Worm (Caenorhabditis elegans) whole organism, dauer: Measurements from ENCODE around the gene hst-3.1.

Source experiments
- unc-62 ChIP-seq: sonication (generic microtip); optimal IDR thresholded peaks from 2 replicates; lab custom pipeline; 2017; ENCODE audit warnings: missing biosample characterization, missing genetic modification reagents, missing genetic modification characterization

The hst-3.1 gene

DNA sequence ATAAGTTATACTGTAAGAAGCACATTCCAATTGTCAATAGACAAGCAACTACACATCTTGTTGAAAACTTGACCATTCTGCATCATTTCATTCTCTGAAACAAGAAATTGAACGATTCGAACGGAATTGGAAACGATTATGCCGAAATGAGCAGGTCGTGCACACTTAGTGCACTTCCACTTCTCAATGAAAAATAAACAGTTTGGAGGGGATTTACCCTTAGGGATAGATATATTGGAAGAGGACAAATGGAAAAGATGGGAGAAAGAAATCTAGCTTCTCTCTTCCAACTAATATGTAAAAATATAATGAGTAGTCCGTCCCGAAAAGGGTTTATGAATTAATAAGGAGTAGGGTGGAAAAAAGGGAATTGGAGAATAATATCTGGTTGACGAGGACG lies at the start of gene hst-3.1:
hst-3.1 (minus strand) TSS at position 101 of the 400 bp plus-strand sequence.
- TF ChIP-seq unc-62 = no peak

DNA sequence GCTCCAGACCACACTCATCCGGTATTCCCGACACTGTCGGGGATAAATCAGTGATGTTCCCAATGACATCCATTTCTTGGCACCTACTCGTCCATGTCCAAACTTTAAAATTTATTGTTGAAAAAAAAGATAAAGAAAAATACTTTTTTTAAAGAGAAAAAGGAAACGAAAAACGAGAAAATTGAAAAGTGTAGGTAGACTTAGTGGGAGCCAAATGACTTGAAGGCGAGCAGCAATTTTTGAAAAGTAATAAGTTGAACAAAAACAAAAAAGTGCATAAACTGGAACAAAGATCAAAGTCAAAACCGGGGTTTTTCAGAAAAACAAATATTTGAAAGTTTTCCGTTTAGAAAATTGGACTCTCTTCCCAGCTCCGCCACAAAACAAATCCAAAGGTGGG lies 39.1 kb upstream of the hst-3.1 start, which contains the start of gene daf-37:
daf-37 (minus strand) TSS at position 101 of the 400 bp plus-strand sequence.
- TF ChIP-seq unc-62 = no peak

DNA sequence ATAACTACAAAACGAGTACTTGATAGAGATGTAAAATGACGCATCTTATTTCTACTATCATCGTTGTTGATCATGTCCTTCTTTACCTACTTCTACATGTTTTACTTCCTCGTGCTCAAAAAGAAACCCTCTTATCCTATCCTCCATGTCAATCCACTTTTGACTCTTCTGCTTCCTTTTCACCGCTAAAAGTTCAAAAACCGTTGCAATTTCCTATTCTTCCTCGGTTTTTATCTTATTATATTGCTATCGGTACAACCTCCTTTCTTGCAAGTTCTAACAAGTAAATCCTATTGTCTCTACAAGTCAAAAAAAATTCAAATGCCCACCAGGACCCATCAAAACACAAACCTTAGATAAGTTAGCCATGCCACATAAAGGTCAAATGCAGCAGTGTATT lies 38.2 kb upstream of the hst-3.1 start:
- TF ChIP-seq unc-62 = no peak

DNA sequence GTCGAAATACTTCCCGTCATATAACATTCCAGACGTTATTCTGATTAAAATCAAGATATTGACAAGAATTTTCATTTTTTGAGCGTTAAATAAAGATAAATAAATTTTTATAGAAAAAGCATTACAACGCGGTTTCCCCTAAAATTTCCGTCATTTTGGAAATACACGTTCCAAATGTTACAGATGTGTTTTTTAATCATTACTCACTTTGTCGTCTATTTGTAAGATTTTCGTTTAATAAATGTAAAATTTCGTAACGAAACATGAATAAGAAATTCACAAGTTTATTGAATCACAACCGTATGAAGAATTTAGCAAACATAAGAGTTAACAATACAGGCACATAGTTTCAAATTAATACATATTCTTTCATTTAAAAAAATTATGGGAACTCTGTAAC lies 33.9 kb upstream of the hst-3.1 start, which contains the start of gene C30B5.17:
C30B5.17 (minus strand) TSS at position 101 of the 400 bp plus-strand sequence.
- no peak for TF ChIP-seq unc-62

DNA sequence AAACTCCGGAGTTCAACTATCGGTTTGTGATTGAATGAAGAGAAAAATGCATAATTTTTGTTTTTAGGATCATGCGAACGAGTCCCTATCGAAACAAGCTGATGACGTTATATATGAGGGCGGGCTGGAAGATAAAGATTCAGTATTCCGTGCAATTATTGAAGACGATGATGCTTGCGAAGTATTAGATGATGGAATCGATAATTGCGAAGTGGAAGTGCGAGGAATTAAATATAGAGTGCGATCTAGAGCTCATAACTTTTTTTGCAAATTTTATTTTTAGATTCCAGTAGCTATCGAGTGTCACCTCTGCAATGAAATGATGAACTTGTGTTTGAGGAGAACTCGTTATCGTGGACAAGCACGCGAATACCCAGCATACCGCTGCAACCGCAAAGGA lies 30.0 kb upstream of the hst-3.1 start:
- no peak for TF ChIP-seq unc-62

DNA sequence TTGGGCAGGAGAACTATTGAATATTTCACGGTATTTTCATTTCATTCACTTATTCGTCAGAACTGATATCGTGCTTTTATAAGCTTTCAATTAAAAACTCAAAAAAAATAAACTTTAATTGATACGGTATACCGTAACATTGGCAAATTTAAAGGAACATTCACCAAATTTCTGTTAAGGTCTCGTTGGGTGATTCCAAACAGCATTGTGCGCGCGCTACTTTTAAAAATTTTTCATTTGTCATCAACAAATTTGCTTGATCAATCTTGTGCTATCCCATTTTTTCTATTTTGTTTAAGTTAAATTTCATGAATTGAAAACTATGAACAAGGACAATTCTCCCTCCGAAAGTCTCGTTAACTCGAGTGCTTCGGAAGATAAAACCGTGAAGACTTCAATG lies 29.4 kb upstream of the hst-3.1 start, which contains the start of gene szy-4:
szy-4 (plus strand) TSS at position 229 of the 400 bp plus-strand sequence.
- no peak for TF ChIP-seq unc-62

DNA sequence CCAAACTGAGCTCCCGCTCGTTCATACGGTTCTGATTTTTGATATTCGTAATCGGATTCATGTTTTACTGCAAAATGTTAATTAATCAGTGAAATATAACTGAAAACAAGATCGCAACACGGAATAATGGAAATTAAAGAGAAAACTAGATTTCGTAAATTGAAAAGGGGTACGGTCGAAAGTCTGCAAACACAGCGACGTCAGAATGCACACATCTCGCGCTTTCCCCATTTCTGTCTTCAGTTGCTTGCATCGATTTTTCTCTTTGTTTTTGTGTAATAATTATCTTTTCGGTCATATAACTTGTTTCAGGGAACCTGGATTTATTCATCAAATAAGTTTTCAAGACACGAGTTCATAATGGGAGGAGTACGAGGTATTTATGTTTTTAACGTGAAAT lies 27.8 kb upstream of the hst-3.1 start, which contains the start of the genes rbmx-2 and C30B5.2:
rbmx-2 (minus strand) TSS at position 74 of the 400 bp plus-strand sequence.
C30B5.2 (plus strand) TSS at position 306 of the 400 bp plus-strand sequence.
- TF ChIP-seq unc-62 = no peak

DNA sequence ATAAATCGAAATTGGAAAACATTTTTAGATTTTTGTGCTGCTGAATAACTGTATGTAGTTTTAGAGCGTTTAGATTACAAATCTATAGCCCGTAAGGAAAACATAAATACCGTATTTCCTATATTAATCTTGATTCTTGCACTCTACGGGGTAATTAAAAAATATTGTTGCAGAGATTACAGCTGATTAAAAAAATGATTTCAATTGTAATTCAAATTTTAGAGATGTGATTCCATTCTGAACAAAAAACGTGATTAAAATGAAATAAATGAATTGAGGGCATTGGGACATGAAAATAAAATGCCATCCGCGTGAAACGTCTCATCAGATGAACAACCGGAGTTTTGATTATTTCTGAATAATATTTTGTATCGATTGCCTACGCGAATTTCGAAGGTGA lies 23.4 kb upstream of the hst-3.1 start, which contains the start of gene cpb-2:
cpb-2 (plus strand) TSS at position 301 of the 400 bp plus-strand sequence.
- no peak for TF ChIP-seq unc-62

DNA sequence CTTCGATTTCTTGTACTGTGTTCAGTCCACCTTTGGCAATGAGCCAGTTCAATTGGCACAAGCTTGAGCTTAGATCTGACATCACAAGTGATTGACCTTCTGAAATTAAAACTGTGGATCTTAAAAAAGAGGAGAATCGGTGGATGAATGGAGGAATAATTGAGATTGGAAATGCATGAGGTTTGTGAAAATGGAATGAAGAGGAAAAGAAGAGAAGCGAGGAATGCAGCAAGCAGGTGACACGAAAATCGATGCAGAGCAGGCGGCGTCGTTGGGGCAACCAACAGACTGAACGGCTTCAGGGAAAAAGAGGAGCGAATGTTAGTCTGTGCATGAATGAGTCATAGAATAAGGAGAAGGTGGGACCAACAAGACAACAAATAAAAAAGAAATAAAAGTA lies 22.2 kb upstream of the hst-3.1 start, which contains the start of gene fkh-8:
fkh-8 (minus strand) TSS at position 101 of the 400 bp plus-strand sequence.
- no peak for TF ChIP-seq unc-62

DNA sequence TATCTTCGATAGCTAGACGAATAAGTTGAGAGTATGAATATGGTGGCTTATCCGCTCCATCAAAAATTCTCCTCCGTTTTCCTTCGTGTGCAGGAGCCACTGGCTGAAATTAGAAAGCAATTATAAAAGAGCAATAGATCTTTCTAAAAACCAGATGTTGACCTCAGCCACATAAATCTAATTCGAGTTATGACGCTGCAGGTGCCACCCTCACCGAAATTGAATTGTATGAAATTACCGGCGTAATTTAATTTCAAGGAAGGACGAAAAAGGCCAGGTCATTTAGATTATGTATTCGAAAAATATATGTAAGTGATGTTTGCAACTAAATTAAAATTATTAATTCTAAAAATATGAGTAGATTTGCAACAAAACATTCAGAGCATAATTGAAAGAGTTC lies 21.7 kb upstream of the hst-3.1 start:
- TF ChIP-seq unc-62 = no peak

DNA sequence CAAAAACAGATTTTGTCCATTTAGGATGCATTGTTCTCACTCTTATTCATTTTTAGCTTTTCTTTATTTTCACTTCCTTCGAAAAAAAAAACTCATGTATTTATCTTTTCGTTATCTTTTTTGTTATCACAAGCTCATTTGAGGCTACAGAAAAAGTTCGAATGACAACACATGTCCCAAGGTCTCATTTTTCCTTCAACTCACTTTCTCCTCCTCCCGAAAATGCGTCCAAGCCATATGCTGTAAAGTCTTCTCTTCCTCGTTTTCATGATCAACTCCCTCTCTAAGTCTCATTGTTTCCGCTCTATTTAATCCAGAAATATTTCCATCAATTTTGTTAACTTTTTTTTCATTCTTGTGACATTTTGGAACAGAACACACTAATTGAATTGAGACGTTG lies 12.3 kb upstream of the hst-3.1 start:
- no peak for TF ChIP-seq unc-62

DNA sequence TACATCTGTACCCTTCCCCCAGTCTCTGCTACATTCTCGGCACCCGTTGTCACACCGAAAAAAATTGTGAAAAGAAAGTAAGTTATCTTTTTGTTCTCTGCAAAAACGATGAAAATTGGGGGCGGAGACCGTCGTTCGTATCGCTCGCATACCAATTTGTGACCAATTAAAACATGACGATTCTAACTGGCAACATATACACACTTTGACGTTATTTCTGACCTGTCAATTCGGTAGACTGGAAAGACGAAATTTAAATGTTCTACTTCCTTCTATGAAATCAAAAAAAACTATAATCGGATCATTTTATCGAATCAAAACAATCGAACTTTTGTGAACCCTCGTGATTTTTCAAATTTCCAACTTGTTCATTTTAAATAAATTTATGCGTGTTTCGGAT lies 11.5 kb upstream of the hst-3.1 start:
- TF ChIP-seq unc-62 = no peak

DNA sequence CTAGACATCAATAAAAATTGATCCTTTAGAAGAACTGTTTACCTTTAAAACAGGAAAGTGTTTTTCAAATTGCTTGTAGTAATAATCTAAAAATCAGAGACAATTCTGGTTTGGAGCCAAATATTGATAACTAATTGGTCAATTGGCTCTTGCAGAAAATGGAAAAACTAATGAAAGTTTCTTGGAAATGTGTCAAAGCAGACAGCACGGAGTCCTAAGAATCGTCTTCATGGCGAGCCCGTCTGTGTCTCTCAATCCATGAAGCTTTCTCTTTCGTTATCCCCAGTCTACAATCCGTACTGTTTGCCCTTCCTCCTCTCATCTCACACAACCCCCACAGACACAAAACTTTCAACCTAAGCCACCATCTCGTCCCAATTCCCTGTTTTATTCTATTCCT lies 10.5 kb upstream of the hst-3.1 start, which contains the start of gene F40H3.1:
F40H3.1 (plus strand) TSS at position 301 of the 400 bp plus-strand sequence.
- no peak for TF ChIP-seq unc-62

DNA sequence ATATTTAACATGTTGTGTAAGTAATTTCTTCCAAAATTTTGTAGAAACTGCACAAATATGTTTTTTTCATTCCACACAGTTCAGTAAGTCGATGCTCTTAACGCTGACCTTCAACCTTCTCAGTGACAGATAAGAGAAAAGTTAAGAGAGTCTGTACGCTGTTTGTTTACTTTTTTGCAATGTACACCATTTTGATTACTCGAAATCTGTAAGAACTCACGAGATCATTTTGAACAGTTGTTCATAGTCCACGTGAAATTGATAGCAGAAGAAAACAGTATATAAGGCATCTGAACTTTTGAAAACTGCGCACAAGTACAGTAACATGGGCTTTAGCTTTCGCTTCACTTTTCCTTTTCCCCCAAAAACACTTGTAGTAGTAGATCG lies 9.7 kb upstream of the hst-3.1 start:
- TF ChIP-seq unc-62 = no peak

DNA sequence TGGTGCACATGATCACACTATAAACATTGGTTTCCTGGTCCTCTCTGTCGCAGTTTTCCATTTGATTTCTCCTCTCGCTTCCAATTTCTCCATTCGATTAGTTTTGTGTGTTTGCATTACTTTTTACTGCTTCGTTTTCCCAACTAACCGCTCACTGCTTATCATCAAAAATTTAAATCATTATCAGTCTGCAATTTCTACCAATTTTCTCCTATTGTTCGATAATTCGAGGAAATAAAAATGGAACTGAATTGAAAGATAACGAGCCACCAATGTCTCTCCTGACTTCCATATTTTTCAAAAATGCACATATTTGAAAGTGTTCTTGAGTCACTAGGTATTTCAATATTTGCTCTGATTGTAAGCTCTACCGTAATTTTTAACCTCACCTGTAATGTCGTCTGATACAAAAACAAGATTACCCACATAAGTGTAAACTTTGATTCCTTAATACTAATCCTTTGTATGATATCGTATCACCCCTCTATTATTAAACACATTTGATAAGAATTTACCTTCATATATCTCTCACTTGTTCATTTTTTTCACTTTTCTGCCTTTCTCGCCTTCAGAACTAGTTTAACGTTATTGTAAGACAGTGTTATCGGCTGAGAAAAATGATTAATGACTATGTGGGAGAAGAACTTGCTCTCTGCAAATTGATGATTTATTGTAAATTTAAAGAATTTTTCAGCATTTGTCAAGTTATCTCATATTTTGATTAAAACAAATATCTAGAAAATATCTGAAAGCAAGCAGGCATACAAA lies 9.1 kb upstream of the hst-3.1 start:
- no peak for TF ChIP-seq unc-62

DNA sequence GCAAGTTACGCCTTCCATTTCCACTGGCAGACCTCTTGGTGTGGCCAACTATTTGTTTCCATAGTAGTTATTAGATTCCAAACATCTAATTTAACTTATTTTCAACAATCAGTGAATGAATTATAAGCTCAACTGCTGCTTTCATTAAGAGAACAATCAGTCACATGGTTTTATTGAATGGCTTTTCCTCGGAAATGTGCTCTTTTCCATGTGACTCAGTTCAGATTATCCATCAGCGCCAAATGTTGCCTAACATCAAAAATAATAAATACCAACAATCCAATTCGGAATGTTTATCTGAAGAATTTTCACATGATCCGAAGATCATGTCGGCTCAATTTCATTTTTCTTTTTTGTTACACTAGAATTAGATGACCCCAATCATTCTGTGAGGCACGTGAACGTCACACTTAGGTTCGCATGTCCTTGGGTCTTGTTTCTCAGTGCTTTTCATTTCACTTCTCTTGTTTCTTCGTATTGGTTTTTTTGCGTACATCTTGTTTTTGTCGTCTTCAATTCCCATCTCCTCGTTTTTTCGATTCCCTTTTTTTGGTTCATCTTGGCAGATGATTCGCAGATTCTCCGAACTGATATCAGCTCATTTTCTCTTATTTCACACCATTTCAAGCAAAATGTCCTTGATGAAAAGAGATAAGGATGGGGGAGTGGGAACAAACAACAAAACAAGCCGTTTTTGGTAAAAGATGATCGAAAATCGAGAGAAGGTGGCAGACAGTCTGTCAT lies 7.3 kb upstream of the hst-3.1 start:
- TF ChIP-seq unc-62 = no peak

DNA sequence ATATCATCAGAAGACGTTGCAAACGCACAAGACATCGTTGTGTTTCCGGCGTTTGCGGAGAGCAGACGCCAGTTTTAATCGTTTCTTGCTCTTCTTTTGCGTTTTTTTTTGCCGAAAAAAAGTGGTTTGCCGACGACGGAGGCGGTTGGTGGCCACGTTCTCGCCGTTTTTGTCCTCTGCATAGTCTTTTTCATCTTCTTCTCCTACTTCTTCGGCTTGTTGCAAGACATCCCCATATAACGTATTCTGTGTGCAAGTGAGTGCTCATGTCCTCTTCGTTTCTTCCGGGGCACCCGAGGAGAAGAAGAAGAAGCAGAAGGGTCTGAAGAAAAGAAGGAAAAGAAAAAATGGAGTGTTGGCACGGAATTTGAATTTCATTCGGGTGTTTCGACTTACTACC lies 6.0 kb upstream of the hst-3.1 start:
- no peak for TF ChIP-seq unc-62
